Worm (Caenorhabditis elegans): ENCODE data around the gene col-155.

DNA sequence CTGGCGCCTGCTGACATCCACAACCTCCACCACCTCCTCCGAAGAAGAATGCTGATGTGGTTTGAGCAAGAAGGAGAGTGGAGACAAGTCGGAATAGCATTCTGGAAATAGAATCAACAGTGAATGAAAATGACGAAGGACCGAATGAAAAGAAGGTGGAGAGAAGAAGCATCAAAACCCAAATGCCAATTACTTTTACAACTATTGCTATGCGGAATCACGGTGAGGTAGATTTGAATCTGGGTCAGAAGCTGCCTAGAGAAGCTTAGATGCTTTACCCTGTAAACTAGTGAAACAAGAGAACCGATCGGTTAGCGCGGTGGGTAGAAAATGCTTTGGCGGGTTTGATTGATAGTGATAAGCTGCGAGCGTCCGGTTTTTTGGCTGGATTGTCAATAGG, 42.8 kb downstream of the col-155 start, which contains the start of gene grl-7:
- TF ChIP-seq ztf-29 (GFP tag; IDR thresholded peaks at IDR 0.05) = no peak
- TF ChIP-seq flt-1 (GFP tag; IDR thresholded peaks at IDR 0.05) = no peak
- TF ChIP-seq klf-2 (GFP tag; conservative IDR thresholded peaks at IDR 0.05) = no peak
- TF ChIP-seq ref-1 (GFP tag; conservative IDR thresholded peaks at IDR 0.05) = no peak
